Worm (Caenorhabditis elegans): ENCODE measurements around the gene him-3.

- TF ChIP-seq snpc-4 (tag; optimal IDR thresholded peaks at IDR 0.05) = no peak
- TF ChIP-seq lsy-2 (tag; optimal IDR thresholded peaks at IDR 0.05) = no peak
- TF ChIP-seq unc-39 (tag; optimal IDR thresholded peaks at IDR 0.05) = no peak
- TF ChIP-seq mdl-1 (tag; optimal IDR thresholded peaks at IDR 0.05) = no peak
- TF ChIP-seq ceh-16 (tag; optimal IDR thresholded peaks at IDR 0.05) = no peak
- no peak for TF ChIP-seq ama-1 (optimal IDR thresholded peaks at IDR 0.05)
Observed at ce11 chrIV:6978625-6979024, 1.3 kb downstream of the him-3 start.

Measured in whole organism, L2 larva.